Worm (Caenorhabditis elegans) whole organism, young adult: ENCODE data around the gene sra-35.

ENCODE experiments used
- B0019.2 ChIP-seq: fragments of 200-800 bp; sonication (Bioruptor generic); conservative IDR thresholded peaks from 2 replicates; pipeline ENCODE4 v1.3.6; 2022; ENCODE audit warnings: missing genetic modification reagents, missing genetic modification characterization, missing compliant biosample characterization
- B0035.1 ChIP-seq: sonication (generic microtip); optimal IDR thresholded peaks from 2 replicates; lab custom pipeline; 2016; ENCODE audit warnings: missing genetic modification characterization, mild to moderate bottlenecking, missing compliant biosample characterization, missing genotype, missing genetic modification reagents
- B0261.1 ChIP-seq: sonication (generic microtip); optimal IDR thresholded peaks from 2 replicates; lab custom pipeline; 2016; ENCODE audit warnings: mild to moderate bottlenecking, missing genetic modification characterization, moderate library complexity, missing compliant biosample characterization
- C17E4.6 ChIP-seq: fragments of 200-800 bp; sonication (Bioruptor generic); IDR thresholded peaks from 2 replicates; pipeline ENCODE4 v1.3.6; 2022; ENCODE audit warnings: missing genetic modification reagents, missing genetic modification characterization, missing compliant biosample characterization
- D2030.7 ChIP-seq: fragments of 200-800 bp; sonication (Bioruptor generic); IDR thresholded peaks from 2 replicates; pipeline ENCODE4 v1.3.6; 2022; ENCODE audit warnings: missing genetic modification reagents, missing genetic modification characterization, missing compliant biosample characterization
- F23B12.7 ChIP-seq: sonication (generic microtip); optimal IDR thresholded peaks from 2 replicates; lab custom pipeline; 2017; ENCODE audit warnings: missing genetic modification characterization, mild to moderate bottlenecking, missing compliant biosample characterization, antibody characterized with exemption, moderate library complexity; ENCODE audit not compliant: insufficient read depth
- F33H1.4 ChIP-seq: fragments of 200-800 bp; sonication (Bioruptor generic); IDR thresholded peaks from 2 replicates; pipeline ENCODE4 v1.3.6; 2022; ENCODE audit warnings: missing genetic modification reagents, missing genetic modification characterization, missing compliant biosample characterization
- F39B2.1 ChIP-seq: fragments of 200-800 bp; sonication (Bioruptor generic); IDR thresholded peaks from 2 replicates; pipeline ENCODE4 v1.3.6; 2022; ENCODE audit warnings: missing genetic modification reagents, missing genetic modification characterization, missing compliant biosample characterization
- F57A8.1 ChIP-seq: fragments of 200-800 bp; sonication (Bioruptor generic); optimal IDR thresholded peaks from 2 replicates; lab custom pipeline; 2018; ENCODE audit warnings: mild to moderate bottlenecking, missing genetic modification characterization, moderate library complexity, missing compliant biosample characterization
- T26A5.8 ChIP-seq: sonication (generic microtip); optimal IDR thresholded peaks from 2 replicates; lab custom pipeline; 2016; ENCODE audit warnings: missing genetic modification characterization, missing compliant biosample characterization
- Y79H2A.3 ChIP-seq: fragments of 200-800 bp; sonication (Bioruptor generic); conservative IDR thresholded peaks from 2 replicates; pipeline ENCODE4 v1.3.6; 2022; ENCODE audit warnings: missing genetic modification reagents, missing genetic modification characterization, missing compliant biosample characterization
- ZK185.1 ChIP-seq: sonication (generic microtip); optimal IDR thresholded peaks from 2 replicates; lab custom pipeline; 2016; ENCODE audit warnings: mild to moderate bottlenecking, missing genetic modification characterization, missing compliant biosample characterization; ENCODE audit not compliant: poor library complexity, severe bottlenecking
- ccch-3 ChIP-seq: fragments of 200-800 bp; sonication (Bioruptor generic); optimal IDR thresholded peaks from 2 replicates; lab custom pipeline; 2018; ENCODE audit warnings: mild to moderate bottlenecking, missing genetic modification characterization, missing compliant biosample characterization
- ceh-27 ChIP-seq: fragments of 200-800 bp; sonication (Bioruptor generic); optimal IDR thresholded peaks from 2 replicates; lab custom pipeline; 2018; ENCODE audit warnings: mild to moderate bottlenecking, missing genetic modification characterization, moderate library complexity, missing compliant biosample characterization
- die-1 ChIP-seq: sonication (generic microtip); optimal IDR thresholded peaks from 2 replicates; lab custom pipeline; 2016; ENCODE audit warnings: missing genotype, mild to moderate bottlenecking, missing genetic modification characterization, missing compliant biosample characterization
- ekl-4 ChIP-seq: fragments of 200-800 bp; sonication (Bioruptor generic); IDR thresholded peaks from 2 replicates; pipeline ENCODE4 v1.3.6; 2022; ENCODE audit warnings: missing genetic modification reagents, missing genetic modification characterization, missing compliant biosample characterization
- hsf-1 ChIP-seq: fragments of 200-800 bp; sonication (Bioruptor generic); IDR thresholded peaks from 2 replicates; pipeline ENCODE4 v1.3.6; 2022; ENCODE audit warnings: missing genetic modification reagents, missing genetic modification characterization, missing compliant biosample characterization
- lin-26 ChIP-seq: fragments of 200-800 bp; sonication (Bioruptor generic); IDR thresholded peaks from 2 replicates; pipeline ENCODE4 v1.3.6; 2022; ENCODE audit warnings: missing genetic modification reagents, missing genetic modification characterization, missing compliant biosample characterization
- madf-10 ChIP-seq: sonication (generic microtip); optimal IDR thresholded peaks from 2 replicates; lab custom pipeline; 2016; ENCODE audit warnings: mild to moderate bottlenecking, missing genetic modification characterization, missing compliant biosample characterization
- madf-6 ChIP-seq: fragments of 200-800 bp; sonication (Bioruptor generic); IDR thresholded peaks from 2 replicates; pipeline ENCODE4 v1.3.6; 2022; ENCODE audit warnings: missing genetic modification reagents, missing genetic modification characterization, missing compliant biosample characterization
- nfya-2 ChIP-seq: fragments of 200-800 bp; sonication (Bioruptor generic); IDR thresholded peaks from 2 replicates; pipeline ENCODE4 v1.3.6; 2022; ENCODE audit warnings: missing genetic modification reagents, missing genetic modification characterization, missing compliant biosample characterization
- nfyb-1 ChIP-seq: fragments of 200-800 bp; sonication (Bioruptor generic); IDR thresholded peaks from 2 replicates; pipeline ENCODE4 v1.3.6; 2022; ENCODE audit warnings: missing genetic modification reagents, missing genetic modification characterization, missing compliant biosample characterization
- nhr-120 ChIP-seq: fragments of 200-800 bp; sonication (Bioruptor generic); IDR thresholded peaks from 2 replicates; pipeline ENCODE4 v1.3.6; 2022; ENCODE audit warnings: missing genetic modification characterization, missing compliant biosample characterization
- nhr-80 ChIP-seq: sonication (generic microtip); optimal IDR thresholded peaks from 2 replicates; lab custom pipeline; 2016; ENCODE audit warnings: missing genetic modification characterization, missing compliant biosample characterization
- pha-4 ChIP-seq: fragments of 150-350 bp; sonication (generic microtip); optimal IDR thresholded peaks from 2 replicates; lab custom pipeline; 2014; ENCODE audit warnings: missing biosample characterization, missing genetic modification reagents, missing genetic modification characterization
- rcor-1 ChIP-seq: fragments of 200-800 bp; sonication (Bioruptor generic); IDR thresholded peaks from 2 replicates; pipeline ENCODE4 v1.3.6; 2022; ENCODE audit warnings: missing genetic modification reagents, missing genetic modification characterization, missing compliant biosample characterization
- snpc-4 ChIP-seq, 5 experiments: fragments of 150-350 bp in 1 of 5; sonication (generic microtip) in 4 of 5; optimal IDR thresholded peaks; 2 replicates each; lab custom pipeline; 2014 to 2018; ENCODE audit warnings: missing genetic modification characterization in 5 of 5, missing biosample characterization in 3 of 5, antibody characterized with exemption in 2 of 5, mild to moderate bottlenecking in 2 of 5, missing compliant biosample characterization in 2 of 5, missing genotype in 2 of 5, moderate library complexity in 2 of 5, missing genetic modification reagents in 1 of 5
- tbx-9 ChIP-seq: sonication (generic microtip); optimal IDR thresholded peaks from 2 replicates; lab custom pipeline; 2016; ENCODE audit warnings: borderline replicate concordance, missing genetic modification characterization, inconsistent platforms, missing compliant biosample characterization
- ztf-28 ChIP-seq: fragments of 200-800 bp; sonication (Bioruptor generic); IDR thresholded peaks from 2 replicates; pipeline ENCODE4 v1.3.6; 2022; ENCODE audit warnings: missing genetic modification reagents, missing genetic modification characterization, missing compliant biosample characterization
- ztf-6 ChIP-seq: fragments of 200-800 bp; sonication (Bioruptor generic); IDR thresholded peaks from 2 replicates; pipeline ENCODE4 v1.3.6; 2022; ENCODE audit warnings: missing genetic modification reagents, missing genetic modification characterization, missing compliant biosample characterization

Gene sra-35

DNA sequence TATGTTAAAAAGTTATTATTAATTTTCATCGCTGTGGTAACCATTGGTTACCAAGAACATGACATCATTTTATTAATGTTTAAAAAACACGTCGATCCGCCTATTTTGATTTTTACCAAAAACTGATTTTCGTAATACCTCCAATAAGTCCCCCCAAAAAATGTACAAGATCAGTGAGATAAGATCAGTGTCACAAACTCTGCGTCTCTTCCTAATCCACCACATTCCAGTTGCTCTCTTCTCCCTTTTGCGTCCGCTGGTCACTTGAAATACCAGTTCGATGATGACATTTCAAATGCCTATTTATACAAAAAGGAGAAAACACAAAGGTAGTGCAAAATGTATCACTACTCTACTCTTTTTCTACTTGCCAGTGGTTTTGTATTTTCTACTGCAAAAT lies 32.4 kb upstream of the sra-35 start, which contains the start of gene M03A1.8:
TSS of gene M03A1.8 (plus strand) at position 269 of the 400 bp plus-strand sequence.
- TF ChIP-seq ceh-27 (no peak), F23B12.7 (tag; lab: Kevin White, UChicago) (no peak), ekl-4 (GFP tag; lab: Robert Waterston, UW) (no peak), D2030.7 (no peak), nhr-120 (GFP tag; lab: Robert Waterston, UW) (no peak), ztf-6 (GFP tag; lab: Robert Waterston, UW) (no peak), rcor-1 (GFP tag; lab: Robert Waterston, UW) (no peak), hsf-1 (GFP tag; lab: Robert Waterston, UW) (no peak)
- TF ChIP-seq, all 124 proteins: peak for 0

DNA sequence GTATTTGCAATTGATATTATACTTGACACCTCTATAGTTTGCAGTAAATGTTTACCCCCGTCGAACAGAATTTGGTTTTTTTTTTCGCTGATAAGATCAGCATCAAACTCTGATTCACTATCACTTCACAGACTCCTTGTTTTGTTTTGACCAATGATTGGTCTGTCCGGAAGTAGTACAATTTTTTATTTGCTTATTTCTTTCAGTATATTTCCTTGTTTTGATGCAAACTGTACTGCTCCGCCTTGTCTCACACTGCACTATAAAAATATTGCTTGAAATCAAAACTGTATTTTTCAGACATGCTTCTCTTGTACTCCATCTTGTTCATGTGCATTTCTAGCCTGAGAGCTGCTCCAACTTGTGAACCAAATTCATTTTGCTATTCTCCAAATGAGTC lies 29.8 kb upstream of the sra-35 start, which contains the start of gene M03A1.3:
TSS of gene M03A1.3 (plus strand) at position 301 of the 400 bp plus-strand sequence.
- TF ChIP-seq ZK185.1 (no peak), madf-10 (tag; lab: Kevin White, UChicago) (no peak), F57A8.1 (GFP tag; lab: Kevin White, UChicago) (no peak), die-1 (tag; lab: Kevin White, UChicago) (no peak), madf-6 (no peak), B0019.2 (GFP tag; lab: Robert Waterston, UW) (no peak), B0035.1 (tag; lab: Kevin White, UChicago) (no peak), ccch-3 (GFP tag; lab: Kevin White, UChicago) (no peak), pha-4 (no peak), Y79H2A.3 (GFP tag; lab: Robert Waterston, UW) (no peak), snpc-4 (GFP tag; optimal IDR thresholded peaks at IDR 0.05; lab: Kevin White, UChicago) (no peak), snpc-4 (tag; optimal IDR thresholded peaks at IDR 0.05; lab: Kevin White, UChicago) (no peak), lin-26 (GFP tag; lab: Robert Waterston, UW) (no peak), T26A5.8 (no peak), ztf-6 (GFP tag; lab: Robert Waterston, UW) (no peak), nfya-2 (GFP tag; lab: Robert Waterston, UW) (no peak), ceh-27 (no peak), rcor-1 (GFP tag; lab: Robert Waterston, UW) (no peak), B0261.1 (tag; lab: Kevin White, UChicago) (no peak), C17E4.6 (GFP tag; lab: Robert Waterston, UW) (no peak)

ce11 chrII:4554644-4555043 lies 26.9 kb upstream of the sra-35 start:
- TF ChIP-seq hsf-1 (GFP tag; lab: Robert Waterston, UW) (peak; percentile 93), F33H1.4 (GFP tag; lab: Robert Waterston, UW) (peak; percentile 61)
- TF ChIP-seq, all 124 proteins: peak for 2; not testable (repeated sequence) for 122

- TF ChIP-seq tbx-9 (no peak), B0261.1 (tag; lab: Kevin White, UChicago) (no peak), ztf-28 (GFP tag; lab: Robert Waterston, UW) (no peak), nhr-80 (peak; percentile 30), nfyb-1 (GFP tag; lab: Robert Waterston, UW) (no peak)
These were observed 24.4 kb upstream of the sra-35 start for ce11 chrII:4552088-4552487.

DNA sequence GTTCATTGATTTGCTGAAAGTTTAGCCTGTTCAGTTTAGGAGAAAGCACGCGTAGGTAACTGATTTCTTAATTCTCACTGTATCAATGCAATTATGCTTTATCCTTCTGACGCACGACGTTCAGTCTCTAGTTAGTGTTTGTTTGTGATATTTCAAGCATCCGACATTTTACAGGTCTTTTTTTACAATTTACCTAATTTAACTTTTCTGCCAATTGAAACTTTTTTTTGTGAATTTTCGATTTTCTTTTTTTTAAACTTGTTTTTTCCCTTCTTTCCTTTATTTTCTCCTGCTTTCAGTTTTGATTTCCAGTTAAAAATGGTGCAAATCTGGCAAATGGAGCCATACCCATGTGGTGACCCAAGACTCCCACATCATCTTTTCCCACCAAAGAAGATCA lies 23.1 kb upstream of the sra-35 start, which contains the start of gene K07E1.1:
TSS of gene K07E1.1 (plus strand) at position 301 of the 400 bp plus-strand sequence.
- no peak for TF ChIP-seq F39B2.1 (GFP tag; lab: Robert Waterston, UW)
- TF ChIP-seq, all 124 proteins: peak for 0
